Fruit fly (Drosophila melanogaster) whole organism, prepupa: ENCODE measurements around the gene kri.

Experiments
- CG10631 ChIP-seq: fragments of 200-800 bp; sonication (Bioruptor generic); optimal IDR thresholded peaks from 2 replicates; lab custom pipeline; 2016; ENCODE audit warnings: missing biosample characterization, missing genetic modification characterization
- CG11294 ChIP-seq: fragments of 200-800 bp; sonication (Bioruptor generic); IDR thresholded peaks from 2 replicates; pipeline ENCODE4 v1.3.6; 2022; ENCODE audit warnings: missing biosample characterization, missing genetic modification characterization
- CG11902 ChIP-seq: fragments of 200-800 bp; sonication (Bioruptor generic); optimal IDR thresholded peaks from 3 replicates; lab custom pipeline; 2016; ENCODE audit warnings: missing biosample characterization, missing genetic modification characterization
- CG15336 ChIP-seq: fragments of 200-800 bp; sonication (Bioruptor generic); IDR thresholded peaks from 2 replicates; pipeline ENCODE4 v1.3.6; 2022; ENCODE audit warnings: missing biosample characterization, missing genetic modification characterization
- CG1621 ChIP-seq: fragments of 200-800 bp; sonication (Bioruptor generic); optimal IDR thresholded peaks from 3 replicates; lab custom pipeline; 2018; ENCODE audit warnings: missing biosample characterization, mild to moderate bottlenecking, missing genetic modification characterization
- CG16779 ChIP-seq: fragments of 200-800 bp; sonication (Bioruptor generic); optimal IDR thresholded peaks from 3 replicates; lab custom pipeline; 2017; ENCODE audit warnings: missing biosample characterization, mild to moderate bottlenecking, missing genetic modification characterization
- CG31627 ChIP-seq: fragments of 200-800 bp; sonication (Bioruptor generic); optimal IDR thresholded peaks from 3 replicates; lab custom pipeline; 2016; ENCODE audit warnings: missing biosample characterization, missing genetic modification characterization
- CG32006 ChIP-seq: fragments of 200-800 bp; sonication (Bioruptor generic); optimal IDR thresholded peaks from 3 replicates; lab custom pipeline; 2017; ENCODE audit warnings: missing biosample characterization, mild to moderate bottlenecking, missing genetic modification characterization
- CG34406 ChIP-seq: fragments of 200-800 bp; sonication (Bioruptor generic); optimal IDR thresholded peaks from 3 replicates; lab custom pipeline; 2016; ENCODE audit warnings: missing biosample characterization, missing genetic modification characterization
- CG4318 ChIP-seq: fragments of 200-800 bp; sonication (Bioruptor generic); optimal IDR thresholded peaks from 3 replicates; lab custom pipeline; 2017; ENCODE audit warnings: missing biosample characterization, mild to moderate bottlenecking, missing genetic modification characterization
- CG6163 ChIP-seq: fragments of 200-800 bp; sonication (Bioruptor generic); IDR thresholded peaks from 3 replicates; pipeline ENCODE4 v1.3.6; 2022; ENCODE audit warnings: missing biosample characterization, missing genetic modification characterization
- CG6276 ChIP-seq: fragments of 200-800 bp; sonication (Bioruptor generic); optimal IDR thresholded peaks from 2 replicates; lab custom pipeline; 2017; ENCODE audit warnings: missing biosample characterization, mild to moderate bottlenecking, missing genetic modification characterization
- CG6808 ChIP-seq: fragments of 200-800 bp; sonication (Bioruptor generic); optimal IDR thresholded peaks from 3 replicates; lab custom pipeline; 2017; ENCODE audit warnings: missing biosample characterization, missing genetic modification characterization, mild to moderate bottlenecking, moderate library complexity, missing genetic modification reagents
- CG8119 ChIP-seq: fragments of 200-800 bp; sonication (Bioruptor generic); IDR thresholded peaks from 3 replicates; pipeline ENCODE4 v1.3.6; 2022; ENCODE audit warnings: missing biosample characterization, missing genetic modification characterization
- CG8632 ChIP-seq: fragments of 200-800 bp; sonication (Bioruptor generic); optimal IDR thresholded peaks from 3 replicates; lab custom pipeline; 2016; ENCODE audit warnings: missing biosample characterization, missing genetic modification characterization
- Eip78C ChIP-seq: fragments of 200-800 bp; sonication (Bioruptor generic); peaks from one replicate; lab custom pipeline; 2016; ENCODE audit warnings: missing biosample characterization, missing genetic modification characterization
- Eip93F ChIP-seq: fragments of 200-800 bp; sonication (Bioruptor generic); optimal IDR thresholded peaks from 2 replicates; lab custom pipeline; 2016; ENCODE audit warnings: missing biosample characterization, mild to moderate bottlenecking, missing genetic modification characterization
- Gug ChIP-seq: fragments of 200-800 bp; sonication (Bioruptor generic); IDR thresholded peaks from 2 replicates; pipeline ENCODE4 v1.3.6; 2022; ENCODE audit warnings: missing biosample characterization, missing genetic modification characterization
- Hr38 ChIP-seq: sonication (Bioruptor generic); optimal IDR thresholded peaks from 2 replicates; lab custom pipeline; 2016; ENCODE audit warnings: missing biosample characterization, missing genetic modification characterization
- Hr39 ChIP-seq: fragments of 200-800 bp; sonication (Bioruptor generic); optimal IDR thresholded peaks from 2 replicates; lab custom pipeline; 2016; ENCODE audit warnings: missing biosample characterization, missing genetic modification characterization
- Hr4 ChIP-seq: fragments of 200-800 bp; sonication (Bioruptor generic); optimal IDR thresholded peaks from 3 replicates; lab custom pipeline; 2016; ENCODE audit warnings: missing biosample characterization, missing genetic modification characterization
- Met ChIP-seq: fragments of 200-800 bp; sonication (Bioruptor generic); optimal IDR thresholded peaks from 3 replicates; lab custom pipeline; 2016; ENCODE audit warnings: missing biosample characterization, missing genetic modification characterization
- OdsH ChIP-seq: fragments of 200-800 bp; sonication (Bioruptor generic); optimal IDR thresholded peaks from 3 replicates; lab custom pipeline; 2016; ENCODE audit warnings: missing biosample characterization, missing genetic modification characterization
- Smox ChIP-seq: fragments of 200-800 bp; sonication (Bioruptor generic); optimal IDR thresholded peaks from 3 replicates; lab custom pipeline; 2016; ENCODE audit warnings: missing biosample characterization, missing genetic modification characterization
- Sox102F ChIP-seq: fragments of 200-800 bp; sonication (Bioruptor generic); optimal IDR thresholded peaks from 2 replicates; lab custom pipeline; 2016; ENCODE audit warnings: missing biosample characterization, mild to moderate bottlenecking, missing genetic modification characterization
- Sox14 ChIP-seq: fragments of 200-800 bp; sonication (Bioruptor generic); optimal IDR thresholded peaks from 3 replicates; lab custom pipeline; 2016; ENCODE audit warnings: missing biosample characterization, missing genetic modification characterization
- eg ChIP-seq: fragments of 200-800 bp; sonication (Bioruptor generic); IDR thresholded peaks from 3 replicates; pipeline ENCODE4 v1.3.6; 2022; ENCODE audit warnings: missing biosample characterization, missing genetic modification characterization
- fd59A ChIP-seq: fragments of 200-800 bp; sonication (Bioruptor generic); optimal IDR thresholded peaks from 2 replicates; lab custom pipeline; 2017; ENCODE audit warnings: missing biosample characterization, mild to moderate bottlenecking, missing genetic modification characterization, missing genetic modification reagents
- fd85E ChIP-seq: fragments of 200-800 bp; sonication (Bioruptor generic); optimal IDR thresholded peaks from 3 replicates; lab custom pipeline; 2016; ENCODE audit warnings: missing biosample characterization, missing genetic modification characterization
- fkh ChIP-seq: fragments of 200-800 bp; sonication (Bioruptor generic); optimal IDR thresholded peaks from 3 replicates; lab custom pipeline; 2017; ENCODE audit warnings: missing biosample characterization, mild to moderate bottlenecking, missing genetic modification characterization, moderate library complexity
- lz ChIP-seq: fragments of 200-800 bp; sonication (Bioruptor generic); optimal IDR thresholded peaks from 3 replicates; lab custom pipeline; 2016; ENCODE audit warnings: missing biosample characterization, missing genetic modification characterization
- pdm3 ChIP-seq: fragments of 200-800 bp; sonication (Bioruptor generic); optimal IDR thresholded peaks from 3 replicates; lab custom pipeline; 2016; ENCODE audit warnings: missing biosample characterization, missing genetic modification characterization
- spab ChIP-seq: fragments of 200-800 bp; sonication (Bioruptor generic); optimal IDR thresholded peaks from 2 replicates; lab custom pipeline; 2017; ENCODE audit warnings: missing biosample characterization, mild to moderate bottlenecking, missing genetic modification characterization, missing genetic modification reagents
- svp ChIP-seq: fragments of 200-800 bp; sonication (Bioruptor generic); peaks from one replicate; lab custom pipeline; 2016; ENCODE audit warnings: missing biosample characterization, missing genetic modification characterization
- topi ChIP-seq: fragments of 200-800 bp; sonication (Bioruptor generic); optimal IDR thresholded peaks from 3 replicates; lab custom pipeline; 2016; ENCODE audit warnings: missing biosample characterization, missing genetic modification characterization
- vri ChIP-seq: fragments of 200-800 bp; sonication (Bioruptor generic); optimal IDR thresholded peaks from 3 replicates; lab custom pipeline; 2016; ENCODE audit warnings: missing biosample characterization, mild to moderate bottlenecking, missing genetic modification characterization

The kri gene

DNA sequence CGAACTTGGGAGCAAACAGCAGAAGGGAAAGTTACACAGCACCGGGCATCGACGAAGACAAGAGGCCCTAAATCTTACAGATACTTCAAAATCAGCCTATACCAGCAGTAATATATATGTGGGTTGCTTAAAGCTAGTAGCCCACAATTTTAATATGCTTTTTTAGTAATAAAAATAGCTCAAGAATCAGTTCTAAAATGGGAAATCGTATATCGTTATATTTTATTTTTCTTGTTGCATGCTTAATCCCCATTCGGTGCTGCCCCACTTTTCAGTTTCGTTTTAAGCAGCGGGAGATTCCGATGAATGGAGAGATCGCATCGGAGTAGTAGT, 2.7 kb upstream of the kri start (continued):
- TF ChIP-seq CG6276 (GFP tag; lab: Kevin White, UChicago) (peak; percentile 71), eg (peak; percentile 79), Hr4 (GFP tag; lab: Kevin White, UChicago) (peak; percentile 89), CG1621 (tag; lab: Kevin White, UChicago) (peak; percentile 70), CG8632 (GFP tag; lab: Kevin White, UChicago) (peak; percentile 66), Met (GFP tag; lab: Kevin White, UChicago) (no peak), Eip93F (no peak), Eip78C (GFP tag; lab: Kevin White, UChicago) (peak; percentile 97), CG32006 (GFP tag; lab: Kevin White, UChicago) (peak; percentile 94), CG31627 (GFP tag; lab: Kevin White, UChicago) (peak; percentile 61), vri (GFP tag; lab: Kevin White, UChicago) (no peak), pdm3 (GFP tag; lab: Kevin White, UChicago) (peak; percentile 83), Sox102F (peak; percentile 49), CG11902 (peak; percentile 66), CG34406 (peak; percentile 73), Hr38 (GFP tag; lab: Kevin White, UChicago) (no peak), OdsH (GFP tag; lab: Kevin White, UChicago) (peak; percentile 86), CG15336 (peak; percentile 82), Gug (peak; percentile 57)

DNA sequence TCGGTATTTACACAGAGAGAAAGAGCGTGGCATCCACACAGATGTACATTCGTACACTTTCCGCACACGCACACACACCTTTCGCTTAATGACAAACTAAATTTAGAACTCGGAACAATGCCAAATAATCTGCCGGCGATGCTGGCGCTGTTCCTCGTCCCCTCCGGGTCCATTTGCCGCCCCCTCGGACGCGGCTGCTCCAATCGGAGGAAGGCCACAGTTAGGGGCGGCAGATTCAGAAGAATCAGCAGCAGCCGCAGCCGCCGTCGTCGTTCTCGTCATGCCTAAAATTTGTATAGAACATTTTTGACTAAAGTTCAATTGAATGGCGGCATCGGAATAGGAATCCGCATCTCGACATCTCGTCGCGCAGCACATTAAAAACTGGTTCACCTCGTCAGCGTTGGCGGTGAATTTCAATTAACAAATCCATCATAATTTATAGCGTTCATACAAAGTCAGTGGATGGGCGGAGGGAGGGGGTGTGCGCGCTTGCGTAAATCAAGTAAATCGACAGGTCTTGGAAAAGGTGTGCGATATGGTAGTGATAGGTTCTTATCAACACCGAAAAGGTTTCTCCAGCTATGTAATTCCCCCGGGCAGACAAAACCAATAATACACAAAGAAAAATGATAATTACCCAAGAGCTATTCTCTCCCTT, 2.1 kb upstream of the kri start:
- TF ChIP-seq OdsH (GFP tag; lab: Kevin White, UChicago) (no peak), CG31627 (GFP tag; lab: Kevin White, UChicago) (no peak), CG16779 (tag; lab: Kevin White, UChicago) (no peak), vri (GFP tag; lab: Kevin White, UChicago) (peak; percentile 29), Smox (GFP tag; lab: Kevin White, UChicago) (no peak)

DNA sequence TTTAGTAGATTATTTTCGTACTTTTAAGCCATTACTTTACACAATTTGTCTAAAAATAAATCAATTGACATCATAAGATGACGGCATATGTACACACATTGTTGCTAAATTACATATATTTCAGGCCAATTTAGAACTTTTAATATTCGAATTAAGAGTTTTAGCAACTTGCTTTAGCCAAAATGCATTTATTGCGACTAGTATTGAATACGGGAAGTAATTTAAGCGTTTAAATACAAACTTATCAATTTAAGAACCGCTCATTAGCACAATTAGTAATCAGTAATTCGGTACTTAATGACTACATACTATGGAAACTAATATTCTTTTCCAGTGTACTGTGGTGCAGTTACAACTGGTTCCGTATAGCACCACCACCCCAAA, 1.6 kb upstream of the kri start:
- no peak for TF ChIP-seq CG1621 (tag; lab: Kevin White, UChicago)
- TF ChIP-seq Met (GFP tag; lab: Kevin White, UChicago), result peak; percentile 20
- TF ChIP-seq, all 60 proteins: peak for 1

DNA sequence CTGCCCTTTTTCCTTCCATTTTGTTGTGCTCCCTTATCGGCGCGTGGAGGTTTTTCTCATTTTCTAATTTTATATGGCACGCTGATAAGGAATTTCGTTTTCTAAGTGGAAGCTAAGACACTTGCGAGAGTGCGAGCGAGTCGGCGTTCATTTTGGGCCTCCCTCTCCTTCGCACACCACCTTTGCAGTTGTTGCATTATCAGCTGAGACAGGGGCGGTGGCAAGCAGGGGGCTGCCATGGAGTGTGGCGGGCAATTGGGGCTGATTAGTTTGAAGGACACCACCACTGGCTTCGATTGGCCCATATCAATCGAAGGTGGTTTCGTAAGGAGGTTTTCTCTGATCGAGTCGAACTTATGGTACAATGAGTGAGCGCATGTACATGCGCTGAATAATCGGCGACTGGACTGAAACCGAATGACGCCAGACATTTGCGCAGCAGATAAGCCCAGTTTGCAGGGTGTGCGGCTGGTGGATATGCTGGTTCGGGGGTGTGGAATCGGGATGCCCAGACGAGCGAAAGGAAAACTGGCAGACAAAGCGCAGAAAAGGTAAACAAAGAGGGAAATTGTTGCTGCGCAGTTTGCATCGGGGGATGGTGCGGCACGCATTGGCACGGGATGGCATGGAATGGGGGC, 1.0 kb upstream of the kri start:
- no peak for TF ChIP-seq spab
- TF ChIP-seq CG6163 (GFP tag; lab: Robert Waterston, UW), result 0 out of 3 replicates have a peak, but pooled peaks have one; percentile 11
- no peak for TF ChIP-seq Gug
- no peak for TF ChIP-seq fd85E (GFP tag; lab: Kevin White, UChicago)
- peak; percentile 40 for TF ChIP-seq Sox14 (GFP tag; lab: Kevin White, UChicago)
- no peak for TF ChIP-seq CG11902
- TF ChIP-seq fkh (GFP tag; lab: Kevin White, UChicago), result no peak
- no peak for TF ChIP-seq lz (GFP tag; lab: Kevin White, UChicago)
- peak; percentile 33 for TF ChIP-seq vri (GFP tag; lab: Kevin White, UChicago)
- no peak for TF ChIP-seq topi (GFP tag; lab: Kevin White, UChicago)
- no peak for TF ChIP-seq CG10631 (GFP tag; lab: Kevin White, UChicago)
- no peak for TF ChIP-seq CG11294 (GFP tag; lab: Robert Waterston, UW)
- TF ChIP-seq CG8119 (GFP tag; lab: Robert Waterston, UW), result no peak
- TF ChIP-seq CG4318 (GFP tag; lab: Kevin White, UChicago), result no peak
- TF ChIP-seq CG31627 (GFP tag; lab: Kevin White, UChicago), result no peak
- no peak for TF ChIP-seq Hr39 (GFP tag; lab: Kevin White, UChicago)
- TF ChIP-seq CG16779 (tag; lab: Kevin White, UChicago), result no peak
- TF ChIP-seq OdsH (GFP tag; lab: Kevin White, UChicago), result no peak
- TF ChIP-seq svp (GFP tag; lab: Kevin White, UChicago), result peak; percentile 55
- TF ChIP-seq Eip78C (GFP tag; lab: Kevin White, UChicago), result peak; percentile 0
- no peak for TF ChIP-seq fd59A (GFP tag; lab: Kevin White, UChicago)
- no peak for TF ChIP-seq CG15336
- TF ChIP-seq CG6808 (GFP tag; lab: Kevin White, UChicago), result no peak
- no peak for TF ChIP-seq CG1621 (tag; lab: Kevin White, UChicago)
